Fruit fly (Drosophila melanogaster) whole organism, embryonic: ENCODE data around the gene CG10576.

Experiments used
- Antp ChIP-seq: fragments of 200-800 bp; sonication (Bioruptor generic); optimal IDR thresholded peaks from 3 replicates; lab custom pipeline; 2016; ENCODE audit warnings: missing biosample characterization, missing genetic modification characterization
- BEAF-32 ChIP-seq: fragments of 200-800 bp; sonication (Bioruptor generic); optimal IDR thresholded peaks from 3 replicates; lab custom pipeline; 2017; ENCODE audit warnings: missing biosample characterization, missing genetic modification characterization, mild to moderate bottlenecking, moderate library complexity, missing genetic modification reagents
- Bdp1 ChIP-seq: fragments of 200-800 bp; sonication (Bioruptor generic); optimal IDR thresholded peaks from 3 replicates; lab custom pipeline; 2016; ENCODE audit warnings: missing biosample characterization, missing genetic modification characterization
- CG10147 ChIP-seq: fragments of 200-800 bp; sonication (Bioruptor generic); optimal IDR thresholded peaks from 2 replicates; lab custom pipeline; 2019; ENCODE audit warnings: missing biosample characterization, mild to moderate bottlenecking, missing genetic modification characterization, moderate library complexity
- CG10366 ChIP-seq: fragments of 200-800 bp; sonication (Bioruptor generic); IDR thresholded peaks from 2 replicates; pipeline ENCODE4 v1.3.6; 2022; ENCODE audit warnings: missing biosample characterization, missing genetic modification characterization
- CG10462 ChIP-seq: fragments of 200-800 bp; sonication (Bioruptor generic); optimal IDR thresholded peaks from 2 replicates; lab custom pipeline; 2016; ENCODE audit warnings: missing biosample characterization, missing genetic modification characterization
- CG11085 ChIP-seq: fragments of 200-800 bp; sonication (Bioruptor generic); IDR thresholded peaks from 2 replicates; pipeline ENCODE4 v1.3.6; 2022; ENCODE audit warnings: missing biosample characterization, missing genetic modification characterization
- CG11093 ChIP-seq: fragments of 200-800 bp; sonication (Bioruptor generic); IDR thresholded peaks from 3 replicates; pipeline ENCODE4 v1.3.6; 2022; ENCODE audit warnings: missing biosample characterization, missing genetic modification characterization
- CG11504 ChIP-seq: fragments of 200-800 bp; sonication (Bioruptor generic); optimal IDR thresholded peaks from 3 replicates; lab custom pipeline; 2019; ENCODE audit warnings: missing biosample characterization, mild to moderate bottlenecking, missing genetic modification characterization, moderate library complexity
- CG11560 ChIP-seq: fragments of 200-800 bp; sonication (Bioruptor generic); IDR thresholded peaks from 3 replicates; pipeline ENCODE4 v1.3.6; 2022; ENCODE audit warnings: missing biosample characterization, missing genetic modification characterization
- CG12391 ChIP-seq: fragments of 200-800 bp; sonication (Bioruptor generic); optimal IDR thresholded peaks from 3 replicates; lab custom pipeline; 2018; ENCODE audit warnings: missing biosample characterization, mild to moderate bottlenecking, missing genetic modification characterization, moderate library complexity
- CG13123 ChIP-seq: fragments of 200-800 bp; sonication (Bioruptor generic); optimal IDR thresholded peaks from 2 replicates; lab custom pipeline; 2016; ENCODE audit warnings: missing biosample characterization, missing genetic modification characterization
- CG14710 ChIP-seq: fragments of 200-800 bp; sonication (Bioruptor generic); optimal IDR thresholded peaks from 3 replicates; lab custom pipeline; 2019; ENCODE audit warnings: missing biosample characterization, mild to moderate bottlenecking, missing genetic modification characterization, moderate library complexity
- CG14965 ChIP-seq: fragments of 200-800 bp; sonication (Bioruptor generic); optimal IDR thresholded peaks from 2 replicates; lab custom pipeline; 2016; ENCODE audit warnings: missing biosample characterization, missing genetic modification characterization, borderline replicate concordance
- CG15479 ChIP-seq: fragments of 200-800 bp; sonication (Bioruptor generic); optimal IDR thresholded peaks from 3 replicates; lab custom pipeline; 2019; ENCODE audit warnings: missing biosample characterization, mild to moderate bottlenecking, missing genetic modification characterization, moderate library complexity
- CG16813 ChIP-seq: fragments of 200-800 bp; sonication (Bioruptor generic); IDR thresholded peaks from 3 replicates; pipeline ENCODE4 v1.3.6; 2022; ENCODE audit warnings: missing biosample characterization, missing genetic modification characterization; ENCODE audit not compliant: partially characterized antibody
- CG1832 ChIP-seq: fragments of 200-800 bp; sonication (Bioruptor generic); optimal IDR thresholded peaks from 2 replicates; lab custom pipeline; 2017; ENCODE audit warnings: missing biosample characterization, mild to moderate bottlenecking, missing genetic modification characterization, inconsistent platforms
- CG3163 ChIP-seq: fragments of 200-800 bp; sonication (Bioruptor generic); optimal IDR thresholded peaks from 3 replicates; lab custom pipeline; 2016; ENCODE audit warnings: missing biosample characterization, missing genetic modification characterization
- CG32772 ChIP-seq: fragments of 200-800 bp; sonication (Bioruptor generic); IDR thresholded peaks from 2 replicates; pipeline ENCODE4 v1.3.6; 2022; ENCODE audit warnings: missing biosample characterization, missing genetic modification characterization
- CG33557 ChIP-seq: fragments of 200-800 bp; sonication (Bioruptor generic); optimal IDR thresholded peaks from 2 replicates; lab custom pipeline; 2019; ENCODE audit warnings: missing biosample characterization, mild to moderate bottlenecking, missing genetic modification characterization, moderate library complexity
- CG34224 ChIP-seq: fragments of 200-800 bp; sonication (Bioruptor generic); IDR thresholded peaks from 3 replicates; pipeline ENCODE4 v1.3.6; 2022; ENCODE audit warnings: missing biosample characterization, missing genetic modification characterization; ENCODE audit not compliant: partially characterized antibody
- CG4707 ChIP-seq: fragments of 200-800 bp; sonication (Bioruptor generic); optimal IDR thresholded peaks from 2 replicates; lab custom pipeline; 2018; ENCODE audit warnings: missing biosample characterization, mild to moderate bottlenecking, missing genetic modification characterization, moderate library complexity
- CG7357 ChIP-seq: fragments of 200-800 bp; sonication (Bioruptor generic); IDR thresholded peaks from 3 replicates; pipeline ENCODE4 v1.3.6; 2022; ENCODE audit warnings: missing biosample characterization, missing genetic modification characterization
- Dbx ChIP-seq: fragments of 200-800 bp; sonication (Bioruptor generic); IDR thresholded peaks from 3 replicates; pipeline ENCODE4 v1.3.6; 2022; ENCODE audit warnings: missing biosample characterization, missing genetic modification characterization
- Dll ChIP-seq: fragments of 200-800 bp; sonication (Bioruptor generic); IDR thresholded peaks from 4 replicates; pipeline ENCODE4 v1.3.6; 2022; ENCODE audit warnings: missing biosample characterization, missing genetic modification characterization; ENCODE audit not compliant: partially characterized antibody
- Elba2 ChIP-seq: fragments of 200-800 bp; sonication (Bioruptor generic); optimal IDR thresholded peaks from 3 replicates; lab custom pipeline; 2016; ENCODE audit warnings: missing biosample characterization, missing genetic modification characterization
- Fer3 ChIP-seq: fragments of 200-800 bp; sonication (Bioruptor generic); optimal IDR thresholded peaks from 2 replicates; lab custom pipeline; 2018; ENCODE audit warnings: missing biosample characterization, mild to moderate bottlenecking, missing genetic modification characterization, moderate library complexity
- HLH3B ChIP-seq: fragments of 200-800 bp; sonication (Bioruptor generic); IDR thresholded peaks from 2 replicates; pipeline ENCODE4 v1.3.6; 2022; ENCODE audit warnings: missing biosample characterization, missing genetic modification characterization
- Hr51 ChIP-seq, 2 experiments: fragments of 200-800 bp; sonication (Bioruptor generic); optimal IDR thresholded peaks; 2 replicates in 1 of 2; 3 replicates in 1 of 2; lab custom pipeline; 2016 to 2018; ENCODE audit warnings: missing biosample characterization in 2 of 2, missing genetic modification characterization in 2 of 2, mild to moderate bottlenecking in 1 of 2, moderate library complexity in 1 of 2
- Neu2 ChIP-seq: fragments of 200-800 bp; sonication (Bioruptor generic); optimal IDR thresholded peaks from 3 replicates; lab custom pipeline; 2016; ENCODE audit warnings: missing biosample characterization, missing genetic modification characterization, borderline replicate concordance
- PHDP ChIP-seq: fragments of 200-800 bp; sonication (Bioruptor generic); optimal IDR thresholded peaks from 3 replicates; lab custom pipeline; 2018; ENCODE audit warnings: missing biosample characterization, mild to moderate bottlenecking, missing genetic modification characterization, moderate library complexity
- Pdp1 ChIP-seq, 2 experiments: fragments of 200-800 bp; sonication (Bioruptor generic); optimal IDR thresholded peaks; 3 replicates each; lab custom pipeline; 2016; ENCODE audit warnings: missing biosample characterization in 2 of 2, missing genetic modification characterization in 2 of 2, mild to moderate bottlenecking in 1 of 2, moderate library complexity in 1 of 2
- Rfx ChIP-seq: fragments of 200-800 bp; sonication (Bioruptor generic); IDR thresholded peaks from 2 replicates; pipeline ENCODE4 v1.3.6; 2022; ENCODE audit warnings: missing biosample characterization, missing genetic modification characterization
- Trl ChIP-seq, 3 experiments: fragments of >200 bp in 2 of 3; fragments of 200-800 bp in 1 of 3; sonication (Bioruptor generic) in 1 of 3; optimal IDR thresholded peaks; 2 replicates in 1 of 3; 3 replicates in 2 of 3; lab custom pipeline; 2016 to 2017; ENCODE audit warnings: missing biosample characterization in 1 of 3, missing genetic modification characterization in 1 of 3
- Xbp1 ChIP-seq: fragments of 200-800 bp; sonication (Bioruptor generic); optimal IDR thresholded peaks from 3 replicates; lab custom pipeline; 2016; ENCODE audit warnings: missing biosample characterization, mild to moderate bottlenecking, missing genetic modification characterization
- abd-A ChIP-seq: fragments of 200-800 bp; sonication (Bioruptor generic); optimal IDR thresholded peaks from 3 replicates; lab custom pipeline; 2019; ENCODE audit warnings: missing biosample characterization, mild to moderate bottlenecking, missing genetic modification characterization, moderate library complexity
- amos ChIP-seq: fragments of 200-800 bp; sonication (Bioruptor generic); IDR thresholded peaks from 2 replicates; pipeline ENCODE4 v1.3.6; 2022; ENCODE audit warnings: missing biosample characterization, missing genetic modification characterization; ENCODE audit not compliant: partially characterized antibody
- cas ChIP-seq: fragments of 200-800 bp; sonication (Bioruptor generic); IDR thresholded peaks from 2 replicates; pipeline ENCODE4 v1.3.6; 2022; ENCODE audit warnings: missing biosample characterization, missing genetic modification characterization
- cato ChIP-seq: fragments of 200-800 bp; sonication (Bioruptor generic); optimal IDR thresholded peaks from 2 replicates; lab custom pipeline; 2016; ENCODE audit warnings: missing biosample characterization, missing genetic modification characterization, borderline replicate concordance
- chif ChIP-seq, 2 experiments: fragments of 200-800 bp; sonication (Bioruptor generic); optimal IDR thresholded peaks; 3 replicates each; lab custom pipeline; 2016; ENCODE audit warnings: missing biosample characterization in 2 of 2, missing genetic modification characterization in 2 of 2
- ci ChIP-seq: fragments of 200-800 bp; sonication (Bioruptor generic); IDR thresholded peaks from 3 replicates; pipeline ENCODE4 v1.3.6; 2022; ENCODE audit warnings: missing biosample characterization, missing genetic modification characterization
- fd3F ChIP-seq: fragments of 200-800 bp; sonication (Bioruptor generic); optimal IDR thresholded peaks from 2 replicates; lab custom pipeline; 2018; ENCODE audit warnings: missing biosample characterization, mild to moderate bottlenecking, missing genetic modification characterization, moderate library complexity
- h ChIP-seq: fragments of >200 bp; optimal IDR thresholded peaks from 2 replicates; lab custom pipeline; 2017
- kah ChIP-seq: fragments of 200-800 bp; sonication (Bioruptor generic); optimal IDR thresholded peaks from 2 replicates; lab custom pipeline; 2018; ENCODE audit warnings: missing biosample characterization, mild to moderate bottlenecking, missing genetic modification characterization
- mam ChIP-seq: fragments of 200-800 bp; sonication (Bioruptor generic); optimal IDR thresholded peaks from 3 replicates; lab custom pipeline; 2016; ENCODE audit warnings: missing biosample characterization, missing genetic modification characterization
- nmo ChIP-seq: fragments of 200-800 bp; sonication (Bioruptor generic); optimal IDR thresholded peaks from 2 replicates; lab custom pipeline; 2018; ENCODE audit warnings: missing biosample characterization, mild to moderate bottlenecking, missing genetic modification characterization, moderate library complexity
- ranshi ChIP-seq: fragments of 200-800 bp; sonication (Bioruptor generic); IDR thresholded peaks from 2 replicates; pipeline ENCODE4 v1.3.6; 2022; ENCODE audit warnings: missing biosample characterization, missing genetic modification characterization
- sens ChIP-seq: fragments of 200-800 bp; sonication (Bioruptor generic); peaks from one replicate; lab custom pipeline; 2016; ENCODE audit warnings: missing biosample characterization, missing genetic modification characterization
- tna ChIP-seq: fragments of 200-800 bp; sonication (Bioruptor generic); IDR thresholded peaks from 2 replicates; pipeline ENCODE4 v1.3.6; 2022; ENCODE audit warnings: missing biosample characterization, missing genetic modification characterization; ENCODE audit not compliant: partially characterized antibody
- z ChIP-seq: fragments of 200-800 bp; sonication (Bioruptor generic); IDR thresholded peaks from 3 replicates; pipeline ENCODE4 v1.3.6; 2022; ENCODE audit warnings: missing biosample characterization, missing genetic modification characterization

The CG10576 gene

DNA sequence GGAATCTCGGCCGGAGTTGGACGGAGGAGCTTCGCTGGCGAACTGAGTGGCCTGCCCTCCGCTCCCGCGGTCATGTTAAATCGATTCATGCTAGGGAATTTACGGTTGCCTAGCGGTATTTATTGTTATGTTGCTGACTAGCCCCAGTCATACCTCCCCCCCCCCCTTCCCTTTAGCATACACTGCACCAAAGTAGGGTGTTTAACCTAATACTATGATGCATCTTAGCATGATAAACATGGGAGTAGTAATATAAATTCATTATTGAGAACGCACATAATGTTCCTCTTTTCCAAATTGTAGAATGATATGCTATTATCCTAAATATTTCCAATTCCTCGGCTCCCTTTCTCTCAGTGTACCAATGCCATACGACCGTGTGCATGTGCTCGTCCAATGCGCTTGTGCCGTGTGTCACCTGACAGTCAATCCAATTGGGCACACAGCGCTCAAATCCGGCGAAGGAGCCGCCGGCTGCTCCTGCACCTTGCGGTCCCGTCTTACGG is 31.0 kb upstream of the CG10576 start, which contains the start of gene Tektin-C (continued):
- TF ChIP-seq fd3F (GFP tag; lab: Kevin White, UChicago) = no peak
- no peak for TF ChIP-seq CG14965 (GFP tag; lab: Kevin White, UChicago)
- no peak for TF ChIP-seq CG10462 (GFP tag; lab: Kevin White, UChicago)
- no peak for TF ChIP-seq Rfx
- peak; percentile 2 for TF ChIP-seq Antp (GFP tag; lab: Kevin White, UChicago)
- no peak for TF ChIP-seq Dll (GFP tag; lab: Robert Waterston, UW)
- no peak for TF ChIP-seq CG1832
- TF ChIP-seq CG11504 (tag; lab: Kevin White, UChicago) = no peak
- TF ChIP-seq CG33557 (GFP tag; lab: Kevin White, UChicago) = no peak
- no peak for TF ChIP-seq HLH3B (GFP tag; lab: Robert Waterston, UW)
- TF ChIP-seq cato = no peak
- TF ChIP-seq CG13123 (GFP tag; lab: Kevin White, UChicago) = no peak
- TF ChIP-seq chif (GFP tag; optimal IDR thresholded peaks at IDR 0.05; lab: Kevin White, UChicago) = peak in 1 of 2 experiments; percentile 15
- TF ChIP-seq h = no peak
- no peak for TF ChIP-seq CG11085 (GFP tag; lab: Robert Waterston, UW)
- TF ChIP-seq CG14710 (tag; lab: Kevin White, UChicago) = no peak
- TF ChIP-seq tna (GFP tag; lab: Robert Waterston, UW) = no peak
- TF ChIP-seq ranshi (GFP tag; lab: Robert Waterston, UW) = no peak
- TF ChIP-seq z (GFP tag; lab: Robert Waterston, UW) = no peak
- TF ChIP-seq CG3163 (GFP tag; lab: Kevin White, UChicago) = no peak
- no peak for TF ChIP-seq Dbx (GFP tag; lab: Robert Waterston, UW)
- TF ChIP-seq Trl (optimal IDR thresholded peaks at IDR 0.05; lab: Kevin White, UChicago) = no peak
- no peak for TF ChIP-seq Trl (GFP tag; optimal IDR thresholded peaks at IDR 0.05; lab: Kevin White, UChicago)
- TF ChIP-seq abd-A (tag; lab: Kevin White, UChicago) = no peak
- TF ChIP-seq CG15479 (GFP tag; lab: Kevin White, UChicago) = no peak
- no peak for TF ChIP-seq BEAF-32 (GFP tag; lab: Kevin White, UChicago)
- TF ChIP-seq Pdp1 (GFP tag; optimal IDR thresholded peaks at IDR 0.05; lab: Kevin White, UChicago) = no peak
- no peak for TF ChIP-seq Hr51 (GFP tag; optimal IDR thresholded peaks at IDR 0.05; lab: Kevin White, UChicago)
- 0 out of 3 replicates have a peak, but pooled peaks have one; percentile 23 for TF ChIP-seq CG11560 (tag; lab: Robert Waterston, UW)
- no peak for TF ChIP-seq mam
- TF ChIP-seq CG11093 (GFP tag; lab: Robert Waterston, UW) = no peak
- TF ChIP-seq CG16813 = no peak
- no peak for TF ChIP-seq CG34224 (GFP tag; lab: Robert Waterston, UW)
- no peak for TF ChIP-seq kah (GFP tag; lab: Kevin White, UChicago)
- TF ChIP-seq Elba2 (GFP tag; lab: Kevin White, UChicago) = no peak
- TF ChIP-seq CG10147 = no peak
- no peak for TF ChIP-seq cas (GFP tag; lab: Robert Waterston, UW)
- peak; percentile 48 for TF ChIP-seq sens (GFP tag; lab: Kevin White, UChicago)
- peak; percentile 9 for TF ChIP-seq Xbp1 (GFP tag; lab: Kevin White, UChicago)
- no peak for TF ChIP-seq Neu2 (GFP tag; lab: Kevin White, UChicago)
- TF ChIP-seq CG7357 = no peak
- no peak for TF ChIP-seq CG4707 (GFP tag; lab: Kevin White, UChicago)
- no peak for TF ChIP-seq CG32772
- TF ChIP-seq nmo (GFP tag; lab: Kevin White, UChicago) = peak; percentile 11
- no peak for TF ChIP-seq Bdp1 (GFP tag; lab: Kevin White, UChicago)
- TF ChIP-seq amos = no peak
- peak; percentile 13 for TF ChIP-seq CG12391 (tag; lab: Kevin White, UChicago)
- TF ChIP-seq PHDP (tag; lab: Kevin White, UChicago) = no peak
- TF ChIP-seq CG10366 = peak; percentile 17; the same call in 1 of the 2 replicates
- TF ChIP-seq Fer3 (tag; lab: Kevin White, UChicago) = no peak
- peak; percentile 70; the same call in 2 of the 3 replicates for TF ChIP-seq ci (GFP tag; lab: Robert Waterston, UW)
